Worm (Caenorhabditis elegans): ENCODE data around the gene gop-2.
A peak's percentile ranks its signal among the peaks of the same experiment; 100 is the strongest.

Gene gop-2

DNA sequence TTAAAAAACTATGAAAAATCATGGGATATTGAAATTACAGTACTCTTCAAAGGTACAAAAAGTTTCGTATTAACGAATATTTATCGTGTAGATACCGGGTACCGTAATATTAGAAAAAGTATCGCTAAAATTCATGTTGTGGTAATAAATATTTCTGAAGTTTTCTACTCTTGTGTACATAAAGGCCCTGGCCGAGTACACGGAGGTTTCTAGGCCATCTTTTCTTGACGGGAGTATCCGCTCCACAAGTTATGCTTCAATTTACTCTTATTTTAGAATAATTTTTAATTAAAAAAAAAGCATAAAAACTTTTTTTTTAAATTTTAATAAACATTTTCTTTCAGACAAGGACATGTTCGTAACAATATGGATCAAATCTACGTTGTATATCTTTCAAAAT is 25.7 kb upstream of the gop-2 start:
- TF ChIP-seq egl-27 (tag; optimal IDR thresholded peaks at IDR 0.05) (no peak), aly-2 (tag; optimal IDR thresholded peaks at IDR 0.05) (no peak), ZK546.5 (tag; optimal IDR thresholded peaks at IDR 0.05) (no peak), lin-13 (GFP tag; optimal IDR thresholded peaks at IDR 0.05) (no peak), unc-39 (tag; optimal IDR thresholded peaks at IDR 0.05) (no peak), nhr-129 (tag; optimal IDR thresholded peaks at IDR 0.05) (no peak), Y55F3AM.14 (GFP tag; optimal IDR thresholded peaks at IDR 0.05) (no peak), lsy-2 (tag; optimal IDR thresholded peaks at IDR 0.05) (no peak), lin-39 (tag; optimal IDR thresholded peaks at IDR 0.05) (no peak), ztf-4 (tag; optimal IDR thresholded peaks at IDR 0.05) (no peak), dmd-4 (tag; optimal IDR thresholded peaks at IDR 0.05) (no peak), mab-5 (tag; optimal IDR thresholded peaks at IDR 0.05) (no peak)

DNA sequence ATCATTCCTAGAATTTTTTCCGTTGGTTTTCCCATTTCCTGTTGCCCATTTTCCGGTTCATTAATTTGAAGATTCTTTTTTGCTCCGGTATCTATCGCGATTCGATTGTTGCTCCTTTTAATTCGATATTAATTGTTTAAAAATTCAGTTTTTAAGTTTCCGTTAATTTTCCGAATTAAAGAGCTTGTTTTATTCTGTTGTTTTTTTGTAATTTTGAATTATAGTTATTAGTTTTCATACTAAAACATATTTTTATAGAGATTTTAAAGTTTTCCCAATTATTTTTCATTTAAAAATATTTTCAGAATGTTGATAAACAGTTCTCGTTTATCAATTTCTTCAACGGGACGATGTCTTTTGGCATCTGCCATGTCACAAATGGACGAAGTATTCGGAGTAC is 24.5 kb upstream of the gop-2 start, which contains the start of gene mrps-26:
TSS of gene mrps-26 (plus strand) at position 301 of the 400 bp plus-strand sequence.
- TF ChIP-seq lin-11 (tag; optimal IDR thresholded peaks at IDR 0.05): no peak
- TF ChIP-seq aly-2 (tag; optimal IDR thresholded peaks at IDR 0.05): no peak
- TF ChIP-seq nhr-237 (tag; optimal IDR thresholded peaks at IDR 0.05): no peak
- TF ChIP-seq lin-13 (GFP tag; optimal IDR thresholded peaks at IDR 0.05): no peak
- no peak for TF ChIP-seq nhr-77 (tag; optimal IDR thresholded peaks at IDR 0.05)
- TF ChIP-seq gmeb-1 (tag; optimal IDR thresholded peaks at IDR 0.05): no peak
- no peak for TF ChIP-seq elt-1 (tag; optimal IDR thresholded peaks at IDR 0.05)
- TF ChIP-seq nhr-12 (tag; optimal IDR thresholded peaks at IDR 0.05): no peak
- no peak for TF ChIP-seq sma-9 (GFP tag; optimal IDR thresholded peaks at IDR 0.05)
- TF ChIP-seq sma-9 (tag; optimal IDR thresholded peaks at IDR 0.05): no peak
- TF ChIP-seq ztf-11 (tag; optimal IDR thresholded peaks at IDR 0.05): no peak
- no peak for TF ChIP-seq mab-5 (tag; optimal IDR thresholded peaks at IDR 0.05)
- no peak for TF ChIP-seq lin-39 (tag; optimal IDR thresholded peaks at IDR 0.05)
- no peak for TF ChIP-seq dmd-4 (tag; optimal IDR thresholded peaks at IDR 0.05)
- no peak for TF ChIP-seq skn-1 (tag; optimal IDR thresholded peaks at IDR 0.05)
- no peak for TF ChIP-seq Y55F3AM.14 (GFP tag; optimal IDR thresholded peaks at IDR 0.05)
- TF ChIP-seq unc-55 (GFP tag; optimal IDR thresholded peaks at IDR 0.05): no peak

ce11 chrIII:5236104-5236503 is 22.7 kb upstream of the gop-2 start, which contains the start of gene prx-10:
prx-10 (plus strand) TSS chrIII:5236404.
- TF ChIP-seq aly-2 (tag; optimal IDR thresholded peaks at IDR 0.05) (no peak), alr-1 (tag; optimal IDR thresholded peaks at IDR 0.05) (no peak), fos-1 (tag; optimal IDR thresholded peaks at IDR 0.05) (peak; percentile 13)

DNA sequence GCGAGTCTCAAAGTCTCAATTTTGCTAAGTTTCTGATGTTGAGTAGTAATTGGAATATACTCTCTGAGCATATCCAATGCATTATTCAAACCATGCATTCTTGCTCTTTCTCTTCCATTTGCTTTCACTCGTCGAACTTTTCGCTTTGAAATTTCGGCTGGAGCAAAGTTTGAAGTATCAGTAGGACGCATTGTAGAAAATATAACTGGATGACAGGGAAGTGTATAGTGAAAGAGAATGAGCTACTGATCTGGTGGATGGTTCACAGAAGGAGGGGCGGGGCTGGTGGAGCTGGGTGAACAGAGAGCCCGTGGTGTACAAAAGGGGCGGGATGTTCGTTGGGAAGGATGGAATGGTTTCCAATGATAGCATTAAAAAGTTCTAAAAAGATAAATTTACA is 17.0 kb upstream of the gop-2 start:
- TF ChIP-seq mbf-1 (tag; optimal IDR thresholded peaks at IDR 0.05) (no peak), unc-39 (tag; optimal IDR thresholded peaks at IDR 0.05) (no peak), nhr-23 (tag; optimal IDR thresholded peaks at IDR 0.05) (no peak), dmd-4 (tag; optimal IDR thresholded peaks at IDR 0.05) (no peak), zag-1 (tag; optimal IDR thresholded peaks at IDR 0.05) (no peak), lin-11 (tag; optimal IDR thresholded peaks at IDR 0.05) (no peak), F13H6.1 (tag; optimal IDR thresholded peaks at IDR 0.05) (no peak), ztf-1 (GFP tag; conservative IDR thresholded peaks at IDR 0.05) (no peak), ztf-4 (tag; optimal IDR thresholded peaks at IDR 0.05) (no peak), unc-62 (GFP tag; optimal IDR thresholded peaks at IDR 0.05) (no peak), elt-1 (tag; optimal IDR thresholded peaks at IDR 0.05) (no peak), peb-1 (tag; optimal IDR thresholded peaks at IDR 0.05) (no peak), nhr-6 (tag; optimal IDR thresholded peaks at IDR 0.05) (no peak)

DNA sequence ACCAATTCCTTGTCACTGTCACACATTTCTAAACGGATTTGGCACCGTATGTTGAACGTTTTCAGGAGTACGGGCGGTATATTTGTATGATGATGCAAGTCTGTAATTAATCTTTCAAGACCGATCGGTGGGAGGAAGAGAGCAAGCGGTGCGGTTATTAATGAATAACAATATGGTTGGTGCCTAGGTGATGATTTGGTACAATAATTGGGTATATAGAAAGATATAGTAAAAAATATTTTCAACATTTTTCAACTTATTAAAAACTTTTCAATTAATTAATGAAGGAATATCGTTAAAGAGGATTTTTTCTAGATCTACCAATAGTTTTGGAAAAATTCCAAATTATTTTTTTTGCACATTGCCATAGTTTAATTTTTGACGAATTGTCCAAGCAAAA is 14.3 kb upstream of the gop-2 start, which contains the start of gene cnd-1:
TSS of gene cnd-1 (minus strand) at position 101 of the 400 bp plus-strand sequence.
- TF ChIP-seq lin-11 (tag; optimal IDR thresholded peaks at IDR 0.05) (no peak), unc-55 (GFP tag; optimal IDR thresholded peaks at IDR 0.05) (no peak), nhr-6 (tag; optimal IDR thresholded peaks at IDR 0.05) (no peak), blmp-1 (tag; optimal IDR thresholded peaks at IDR 0.05; ENCODE audit: insufficient read depth) (no peak), nhr-10 (tag; optimal IDR thresholded peaks at IDR 0.05) (no peak), sma-3 (GFP tag; optimal IDR thresholded peaks at IDR 0.05) (no peak), nhr-129 (tag; optimal IDR thresholded peaks at IDR 0.05) (no peak), mdl-1 (tag; optimal IDR thresholded peaks at IDR 0.05) (no peak), egl-27 (tag; optimal IDR thresholded peaks at IDR 0.05) (no peak)

Measured in whole organism, L2 larva.